Fruit fly (Drosophila melanogaster) whole organism, embryonic: Measurements from ENCODE around the gene Ms.

Experiments
- Antp ChIP-seq: fragments of 200-800 bp; sonication (Bioruptor generic); optimal IDR thresholded peaks from 3 replicates; lab custom pipeline; 2016; ENCODE audit warnings: missing biosample characterization, missing genetic modification characterization
- Blimp-1 ChIP-seq: fragments of 200-800 bp; sonication (Bioruptor generic); optimal IDR thresholded peaks from 3 replicates; lab custom pipeline; 2018; ENCODE audit warnings: missing biosample characterization, missing genetic modification characterization, mild to moderate bottlenecking, moderate library complexity, missing genetic modification reagents
- BtbVII ChIP-seq: fragments of 200-800 bp; sonication (Bioruptor generic); optimal IDR thresholded peaks from 3 replicates; lab custom pipeline; 2017; ENCODE audit warnings: missing biosample characterization, mild to moderate bottlenecking, missing genetic modification characterization
- CG10274 ChIP-seq: fragments of 200-800 bp; sonication (Bioruptor generic); optimal IDR thresholded peaks from 3 replicates; lab custom pipeline; 2017; ENCODE audit warnings: missing biosample characterization, mild to moderate bottlenecking, missing genetic modification characterization
- CG13123 ChIP-seq: fragments of 200-800 bp; sonication (Bioruptor generic); optimal IDR thresholded peaks from 2 replicates; lab custom pipeline; 2016; ENCODE audit warnings: missing biosample characterization, missing genetic modification characterization
- CG15479 ChIP-seq: fragments of 200-800 bp; sonication (Bioruptor generic); optimal IDR thresholded peaks from 3 replicates; lab custom pipeline; 2019; ENCODE audit warnings: missing biosample characterization, mild to moderate bottlenecking, missing genetic modification characterization, moderate library complexity
- CG1602 ChIP-seq: fragments of 200-800 bp; sonication (Bioruptor generic); optimal IDR thresholded peaks from 3 replicates; lab custom pipeline; 2016; ENCODE audit warnings: missing biosample characterization, missing genetic modification characterization
- CG2199 ChIP-seq: fragments of 200-800 bp; sonication (Bioruptor generic); IDR thresholded peaks from 3 replicates; pipeline ENCODE4 v1.3.6; 2022; ENCODE audit warnings: missing biosample characterization, missing genetic modification characterization
- CG42726 ChIP-seq: fragments of 200-800 bp; sonication (Bioruptor generic); IDR thresholded peaks from 2 replicates; pipeline ENCODE4 v1.3.6; 2022; ENCODE audit warnings: missing biosample characterization, missing genetic modification characterization; ENCODE audit not compliant: partially characterized antibody
- CG4730 ChIP-seq: fragments of 200-800 bp; sonication (Bioruptor generic); IDR thresholded peaks from 2 replicates; pipeline ENCODE4 v1.3.6; 2022; ENCODE audit warnings: missing biosample characterization, missing genetic modification characterization
- CG6254 ChIP-seq: fragments of 200-800 bp; sonication (Bioruptor generic); optimal IDR thresholded peaks from 3 replicates; lab custom pipeline; 2017; ENCODE audit warnings: mild to moderate bottlenecking, missing biosample characterization, missing genetic modification reagents, missing genetic modification characterization
- CG7271 ChIP-seq: fragments of 200-800 bp; sonication (Bioruptor generic); optimal IDR thresholded peaks from 2 replicates; lab custom pipeline; 2018; ENCODE audit warnings: missing biosample characterization, mild to moderate bottlenecking, missing genetic modification characterization, moderate library complexity
- CG8765 ChIP-seq: fragments of 200-800 bp; sonication (Bioruptor generic); IDR thresholded peaks from 2 replicates; pipeline ENCODE4 v1.3.6; 2022; ENCODE audit warnings: missing biosample characterization, missing genetic modification characterization
- CG8944 ChIP-seq: fragments of 200-800 bp; sonication (Bioruptor generic); optimal IDR thresholded peaks from 3 replicates; lab custom pipeline; 2016; ENCODE audit warnings: missing biosample characterization, missing genetic modification characterization
- CG9817 ChIP-seq: fragments of 200-800 bp; sonication (Bioruptor generic); optimal IDR thresholded peaks from 2 replicates; lab custom pipeline; 2018; ENCODE audit warnings: missing biosample characterization, mild to moderate bottlenecking, missing genetic modification characterization, moderate library complexity
- CG9876 ChIP-seq: fragments of 200-800 bp; sonication (Bioruptor generic); optimal IDR thresholded peaks from 2 replicates; lab custom pipeline; 2016; ENCODE audit warnings: missing biosample characterization, missing genetic modification characterization
- Eip74EF ChIP-seq, 2 experiments: fragments of 200-800 bp in 1 of 2; fragments of >200 bp in 1 of 2; sonication (Bioruptor generic) in 1 of 2; optimal IDR thresholded peaks; 2 replicates each; lab custom pipeline; 2017 to 2019; ENCODE audit warnings: missing biosample characterization in 2 of 2, missing genetic modification characterization in 2 of 2, mild to moderate bottlenecking in 1 of 2, moderate library complexity in 1 of 2
- HmgZ ChIP-seq: fragments of 200-800 bp; sonication (Bioruptor generic); optimal IDR thresholded peaks from 2 replicates; lab custom pipeline; 2018; ENCODE audit warnings: missing biosample characterization, mild to moderate bottlenecking, missing genetic modification characterization
- Hmr ChIP-seq: fragments of 200-800 bp; sonication (Bioruptor generic); optimal IDR thresholded peaks from 3 replicates; lab custom pipeline; 2017; ENCODE audit warnings: mild to moderate bottlenecking, missing biosample characterization, missing genetic modification reagents, missing genetic modification characterization
- Hmx ChIP-seq: fragments of 200-800 bp; sonication (Bioruptor generic); optimal IDR thresholded peaks from 2 replicates; lab custom pipeline; 2016; ENCODE audit warnings: missing biosample characterization, missing genetic modification characterization
- Hr78 ChIP-seq, 2 experiments: fragments of 200-800 bp in 1 of 2; fragments of >200 bp in 1 of 2; sonication (Bioruptor generic) in 1 of 2; optimal IDR thresholded peaks; 2 replicates each; lab custom pipeline; 2017 to 2019; ENCODE audit warnings: missing biosample characterization in 2 of 2, missing genetic modification characterization in 2 of 2, mild to moderate bottlenecking in 1 of 2, moderate library complexity in 1 of 2
- Kr ChIP-seq: fragments of 200-800 bp; sonication (Bioruptor generic); optimal IDR thresholded peaks from 2 replicates; lab custom pipeline; 2017; ENCODE audit warnings: missing biosample characterization, mild to moderate bottlenecking, missing genetic modification characterization
- NC2β ChIP-seq: fragments of 200-800 bp; sonication (Bioruptor generic); optimal IDR thresholded peaks from 2 replicates; lab custom pipeline; 2016; ENCODE audit warnings: missing biosample characterization, missing genetic modification characterization
- PHDP ChIP-seq: fragments of 200-800 bp; sonication (Bioruptor generic); optimal IDR thresholded peaks from 3 replicates; lab custom pipeline; 2018; ENCODE audit warnings: missing biosample characterization, mild to moderate bottlenecking, missing genetic modification characterization, moderate library complexity
- Rx ChIP-seq: fragments of 200-800 bp; sonication (Bioruptor generic); IDR thresholded peaks from 2 replicates; pipeline ENCODE4 v1.3.6; 2022; ENCODE audit warnings: missing biosample characterization, missing genetic modification characterization
- Stat92E ChIP-seq, 3 experiments: fragments of >200 bp in 2 of 3; fragments of 200-800 bp in 1 of 3; sonication (Bioruptor generic) in 1 of 3; optimal IDR thresholded peaks; 2 replicates each; lab custom pipeline; 2017 to 2019; ENCODE audit warnings: missing biosample characterization in 3 of 3, missing genetic modification characterization in 3 of 3, mild to moderate bottlenecking in 1 of 3, moderate library complexity in 1 of 3
- Trl ChIP-seq, 3 experiments: fragments of >200 bp in 2 of 3; fragments of 200-800 bp in 1 of 3; sonication (Bioruptor generic) in 1 of 3; optimal IDR thresholded peaks; 2 replicates in 1 of 3; 3 replicates in 2 of 3; lab custom pipeline; 2016 to 2017; ENCODE audit warnings: missing biosample characterization in 1 of 3, missing genetic modification characterization in 1 of 3
- ac ChIP-seq: fragments of 200-800 bp; sonication (Bioruptor generic); optimal IDR thresholded peaks from 3 replicates; lab custom pipeline; 2017; ENCODE audit warnings: missing biosample characterization, mild to moderate bottlenecking, missing genetic modification characterization
- bbx ChIP-seq: fragments of 200-800 bp; sonication (Bioruptor generic); IDR thresholded peaks from 2 replicates; pipeline ENCODE4 v1.3.6; 2022; ENCODE audit warnings: missing biosample characterization, missing genetic modification characterization; ENCODE audit not compliant: partially characterized antibody
- cad ChIP-seq: fragments of >200 bp; optimal IDR thresholded peaks from 2 replicates; lab custom pipeline; 2017; ENCODE audit warnings: missing biosample characterization, missing genetic modification characterization
- eve ChIP-seq, 2 experiments: fragments of >200 bp; optimal IDR thresholded peaks; 2 replicates each; lab custom pipeline; 2017; ENCODE audit warnings: missing biosample characterization in 2 of 2, missing genetic modification characterization in 2 of 2
- fu2 ChIP-seq: fragments of 200-800 bp; sonication (Bioruptor generic); optimal IDR thresholded peaks from 2 replicates; lab custom pipeline; 2016; ENCODE audit warnings: missing biosample characterization, missing genetic modification characterization
- hb ChIP-seq: fragments of 200-800 bp; sonication (Bioruptor generic); IDR thresholded peaks from 3 replicates; pipeline ENCODE4 v1.3.6; 2022; ENCODE audit warnings: missing biosample characterization, missing genetic modification characterization; ENCODE audit not compliant: partially characterized antibody
- ken ChIP-seq: fragments of 200-800 bp; sonication (Bioruptor generic); IDR thresholded peaks from 3 replicates; pipeline ENCODE4 v1.3.6; 2022; ENCODE audit warnings: missing biosample characterization, missing genetic modification characterization
- kni ChIP-seq: fragments of 200-800 bp; sonication (Bioruptor generic); optimal IDR thresholded peaks from 3 replicates; lab custom pipeline; 2017; ENCODE audit warnings: mild to moderate bottlenecking, missing biosample characterization, missing genetic modification reagents, missing genetic modification characterization
- lab ChIP-seq: fragments of 200-800 bp; sonication (Bioruptor generic); optimal IDR thresholded peaks from 3 replicates; lab custom pipeline; 2017; ENCODE audit warnings: missing biosample characterization, missing genetic modification characterization, mild to moderate bottlenecking, moderate library complexity, missing genetic modification reagents
- sima ChIP-seq: fragments of 200-800 bp; sonication (Bioruptor generic); optimal IDR thresholded peaks from 2 replicates; lab custom pipeline; 2016; ENCODE audit warnings: missing biosample characterization, missing genetic modification characterization
- sisA ChIP-seq: fragments of 200-800 bp; sonication (Bioruptor generic); IDR thresholded peaks from 2 replicates; pipeline ENCODE4 v1.3.6; 2022; ENCODE audit warnings: missing biosample characterization, missing genetic modification characterization
- slp2 ChIP-seq: fragments of 200-800 bp; sonication (Bioruptor generic); optimal IDR thresholded peaks from 2 replicates; lab custom pipeline; 2016; ENCODE audit warnings: missing biosample characterization, missing genetic modification characterization
- sob ChIP-seq: fragments of 200-800 bp; sonication (Bioruptor generic); IDR thresholded peaks from 2 replicates; pipeline ENCODE4 v1.3.6; 2022; ENCODE audit warnings: missing biosample characterization, missing genetic modification characterization
- stwl ChIP-seq: fragments of 200-800 bp; sonication (Bioruptor generic); optimal IDR thresholded peaks from 3 replicates; lab custom pipeline; 2018; ENCODE audit warnings: missing biosample characterization, mild to moderate bottlenecking, missing genetic modification characterization, moderate library complexity
- tin ChIP-seq: fragments of 200-800 bp; sonication (Bioruptor generic); optimal IDR thresholded peaks from 3 replicates; lab custom pipeline; 2016; ENCODE audit warnings: missing biosample characterization, missing genetic modification characterization
- tll ChIP-seq, 2 experiments: fragments of 200-800 bp in 1 of 2; fragments of >200 bp in 1 of 2; sonication (Bioruptor generic) in 1 of 2; optimal IDR thresholded peaks; 2 replicates each; lab custom pipeline; 2017 to 2019; ENCODE audit warnings: missing biosample characterization in 2 of 2, missing genetic modification characterization in 2 of 2, mild to moderate bottlenecking in 1 of 2, moderate library complexity in 1 of 2
- twi ChIP-seq: fragments of 200-800 bp; optimal IDR thresholded peaks from 2 replicates; lab custom pipeline; 2019; ENCODE audit warnings: missing biosample characterization, mild to moderate bottlenecking, missing genetic modification characterization, moderate library complexity
- vnd ChIP-seq: fragments of 200-800 bp; sonication (Bioruptor generic); IDR thresholded peaks from 3 replicates; pipeline ENCODE4 v1.3.6; 2022; ENCODE audit warnings: missing biosample characterization, missing genetic modification characterization; ENCODE audit not compliant: partially characterized antibody
- z ChIP-seq: fragments of 200-800 bp; sonication (Bioruptor generic); IDR thresholded peaks from 3 replicates; pipeline ENCODE4 v1.3.6; 2022; ENCODE audit warnings: missing biosample characterization, missing genetic modification characterization
- zen2 ChIP-seq: fragments of 200-800 bp; sonication (Bioruptor generic); IDR thresholded peaks from 3 replicates; pipeline ENCODE4 v1.3.6; 2022; ENCODE audit warnings: missing biosample characterization, missing genetic modification characterization; ENCODE audit not compliant: partially characterized antibody

Gene Ms

dm6 chr3R:24296913-24297312 lies 44.4 kb upstream of the Ms start (continued):
- no peak for TF ChIP-seq CG13123 (GFP tag; lab: Kevin White, UChicago)
- no peak for TF ChIP-seq CG4730 (GFP tag; lab: Robert Waterston, UW)
- no peak for TF ChIP-seq slp2 (GFP tag; lab: Kevin White, UChicago)
- no peak for TF ChIP-seq Kr
- TF ChIP-seq vnd (GFP tag; lab: Robert Waterston, UW): peak; percentile 45; the same call in 1 of the 3 replicates
- TF ChIP-seq fu2 (GFP tag; lab: Kevin White, UChicago): no peak
- no peak for TF ChIP-seq CG1602 (GFP tag; lab: Kevin White, UChicago)
- TF ChIP-seq z (GFP tag; lab: Robert Waterston, UW): no peak
- TF ChIP-seq ac: no peak
- peak; percentile 65 for TF ChIP-seq CG15479 (GFP tag; lab: Kevin White, UChicago)
- no peak for TF ChIP-seq sob (GFP tag; lab: Robert Waterston, UW)
- TF ChIP-seq stwl (tag; lab: Kevin White, UChicago): no peak
- TF ChIP-seq hb (GFP tag; lab: Robert Waterston, UW): no peak
- no peak for TF ChIP-seq eve (GFP tag; optimal IDR thresholded peaks at IDR 0.05; lab: Kevin White, UChicago)
- TF ChIP-seq Blimp-1 (GFP tag; lab: Kevin White, UChicago): no peak
- no peak for TF ChIP-seq BtbVII (GFP tag; lab: Kevin White, UChicago)
- no peak for TF ChIP-seq Rx
- TF ChIP-seq CG8765 (GFP tag; lab: Robert Waterston, UW): no peak
- TF ChIP-seq sima (GFP tag; lab: Kevin White, UChicago): no peak
- peak; percentile 5 for TF ChIP-seq lab (GFP tag; lab: Kevin White, UChicago)
- no peak for TF ChIP-seq tin (GFP tag; lab: Kevin White, UChicago)
- TF ChIP-seq CG10274 (GFP tag; lab: Kevin White, UChicago): no peak
- TF ChIP-seq CG9876 (GFP tag; lab: Kevin White, UChicago): no peak
- TF ChIP-seq PHDP: no peak
- TF ChIP-seq Hmx (GFP tag; lab: Kevin White, UChicago): no peak
- TF ChIP-seq zen2 (GFP tag; lab: Robert Waterston, UW): no peak

DNA sequence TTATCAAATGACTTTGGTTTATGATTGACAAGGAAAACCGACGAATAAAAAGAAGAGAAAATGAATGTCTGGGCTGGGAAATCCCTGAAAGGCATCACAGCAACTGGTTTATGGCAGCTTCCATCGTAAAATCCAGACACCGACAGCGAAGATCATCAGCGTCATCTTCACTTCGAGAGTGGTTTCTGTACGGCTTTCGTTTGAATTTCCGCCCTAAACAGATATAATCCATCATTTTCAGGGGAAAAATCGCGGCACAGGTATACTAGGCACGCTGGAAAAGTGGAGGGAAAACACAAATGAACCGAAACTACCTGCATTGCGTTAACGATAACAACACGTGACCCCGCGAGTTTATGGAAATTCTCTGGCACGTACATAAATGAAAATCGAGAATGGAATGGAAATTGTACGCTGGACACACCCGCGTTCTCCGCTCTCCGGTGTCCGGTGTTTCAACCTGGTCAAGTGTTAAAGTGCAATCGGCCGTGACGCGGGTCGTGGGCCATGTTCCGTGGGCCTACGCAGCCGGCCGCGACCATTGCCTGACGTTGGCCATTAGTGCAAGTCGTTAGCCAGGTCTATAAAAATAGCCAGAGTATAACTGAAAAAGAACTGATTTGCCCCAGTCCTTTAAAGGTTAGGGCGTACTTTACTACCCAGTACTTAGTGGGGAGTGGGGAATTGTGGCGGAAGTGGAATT lies 43.8 kb upstream of the Ms start:
- no peak for TF ChIP-seq ken (GFP tag; lab: Robert Waterston, UW)
- TF ChIP-seq Stat92E (GFP tag; optimal IDR thresholded peaks at IDR 0.05; lab: Kevin White, UChicago): peak in 1 of 3 experiments; percentile 90
- TF ChIP-seq CG7271 (tag; lab: Kevin White, UChicago): peak; percentile 18
- TF ChIP-seq Hmr (GFP tag; lab: Kevin White, UChicago): no peak
- no peak for TF ChIP-seq HmgZ (tag; lab: Kevin White, UChicago)
- peak; percentile 93 for TF ChIP-seq kni (GFP tag; lab: Kevin White, UChicago)
- no peak for TF ChIP-seq CG6254
- no peak for TF ChIP-seq bbx
- no peak for TF ChIP-seq Eip74EF (GFP tag; optimal IDR thresholded peaks at IDR 0.05; lab: Kevin White, UChicago)
- no peak for TF ChIP-seq Antp (GFP tag; lab: Kevin White, UChicago)
- TF ChIP-seq NC2β: no peak
- TF ChIP-seq tll (GFP tag; optimal IDR thresholded peaks at IDR 0.05; lab: Kevin White, UChicago): peak in 1 of 2 experiments; percentile 95
- TF ChIP-seq sisA (GFP tag; lab: Robert Waterston, UW): no peak
- no peak for TF ChIP-seq CG42726 (GFP tag; lab: Robert Waterston, UW)
- peak; percentile 97 for TF ChIP-seq cad (GFP tag; lab: Kevin White, UChicago)
- TF ChIP-seq CG15479 (GFP tag; lab: Kevin White, UChicago): peak; percentile 87
- TF ChIP-seq CG8944 (GFP tag; lab: Kevin White, UChicago): no peak
- 0 out of 3 replicates have a peak, but pooled peaks have one; percentile 24 for TF ChIP-seq CG2199 (GFP tag; lab: Robert Waterston, UW)
- TF ChIP-seq twi: peak; percentile 48
- peak in 1 of 2 experiments; percentile 77 for TF ChIP-seq Hr78 (GFP tag; optimal IDR thresholded peaks at IDR 0.05; lab: Kevin White, UChicago)
- no peak for TF ChIP-seq CG9817
- TF ChIP-seq Trl (optimal IDR thresholded peaks at IDR 0.05; lab: Kevin White, UChicago): no peak
- no peak for TF ChIP-seq Trl (GFP tag; optimal IDR thresholded peaks at IDR 0.05; lab: Kevin White, UChicago)
